Fruit fly (Drosophila melanogaster) whole organism, adult: ENCODE data around the gene Polr3E.

Source experiments
- CG11617 ChIP-seq: fragments of 200-800 bp; sonication (Bioruptor generic); optimal IDR thresholded peaks from 2 replicates; lab custom pipeline; 2017; ENCODE audit warnings: mild to moderate bottlenecking, missing biosample characterization, missing genetic modification reagents, missing genetic modification characterization
- CG12768 ChIP-seq: fragments of 200-800 bp; sonication (Bioruptor generic); optimal IDR thresholded peaks from 2 replicates; lab custom pipeline; 2017; ENCODE audit warnings: missing biosample characterization, missing genetic modification characterization, mild to moderate bottlenecking, moderate library complexity, missing genetic modification reagents
- CG14711 ChIP-seq: fragments of 200-800 bp; sonication (Bioruptor generic); optimal IDR thresholded peaks from 2 replicates; lab custom pipeline; 2018; ENCODE audit warnings: missing biosample characterization, mild to moderate bottlenecking, missing genetic modification characterization, moderate library complexity
- CG1620 ChIP-seq: fragments of 200-800 bp; sonication (Bioruptor generic); optimal IDR thresholded peaks from 2 replicates; lab custom pipeline; 2016; ENCODE audit warnings: missing biosample characterization, missing genetic modification characterization
- CG33017 ChIP-seq: fragments of 200-800 bp; sonication (Bioruptor generic); optimal IDR thresholded peaks from 2 replicates; lab custom pipeline; 2018; ENCODE audit warnings: missing biosample characterization, mild to moderate bottlenecking, missing genetic modification characterization, moderate library complexity
- CG5204 ChIP-seq: fragments of 200-800 bp; sonication (Bioruptor generic); optimal IDR thresholded peaks from 2 replicates; lab custom pipeline; 2016; ENCODE audit warnings: missing biosample characterization, missing genetic modification characterization
- CG7045 ChIP-seq: fragments of 200-800 bp; sonication (Bioruptor generic); optimal IDR thresholded peaks from 2 replicates; lab custom pipeline; 2017; ENCODE audit warnings: missing biosample characterization, mild to moderate bottlenecking, missing genetic modification characterization
- CG7101 ChIP-seq: fragments of 200-800 bp; sonication (Bioruptor generic); optimal IDR thresholded peaks from 2 replicates; lab custom pipeline; 2018; ENCODE audit warnings: missing biosample characterization, mild to moderate bottlenecking, missing genetic modification characterization, moderate library complexity
- Clk ChIP-seq: fragments of 200-800 bp; sonication (Bioruptor generic); optimal IDR thresholded peaks from 2 replicates; lab custom pipeline; 2017; ENCODE audit warnings: missing biosample characterization, missing genetic modification characterization
- Crg-1 ChIP-seq: fragments of 200-800 bp; sonication (Bioruptor generic); optimal IDR thresholded peaks from 2 replicates; lab custom pipeline; 2016; ENCODE audit warnings: missing biosample characterization, missing genetic modification characterization
- Hr96 ChIP-seq: fragments of 200-800 bp; sonication (Bioruptor generic); optimal IDR thresholded peaks from 2 replicates; lab custom pipeline; 2016; ENCODE audit warnings: missing biosample characterization, missing genetic modification characterization
- Mnt ChIP-seq: fragments of 200-800 bp; sonication (Bioruptor generic); optimal IDR thresholded peaks from 2 replicates; lab custom pipeline; 2016; ENCODE audit warnings: missing biosample characterization, mild to moderate bottlenecking, missing genetic modification characterization
- bab1 ChIP-seq: fragments of 200-800 bp; sonication (Bioruptor generic); optimal IDR thresholded peaks from 3 replicates; lab custom pipeline; 2019; ENCODE audit warnings: missing biosample characterization, mild to moderate bottlenecking, missing genetic modification characterization, moderate library complexity
- cic ChIP-seq: fragments of 200-800 bp; sonication (Bioruptor generic); optimal IDR thresholded peaks from 2 replicates; lab custom pipeline; 2017; ENCODE audit warnings: missing biosample characterization, mild to moderate bottlenecking, missing genetic modification characterization, moderate library complexity
- cnc ChIP-seq, 2 experiments: fragments of >200 bp; optimal IDR thresholded peaks; 2 replicates each; lab custom pipeline; 2017
- kay ChIP-seq: fragments of 200-800 bp; sonication (Bioruptor generic); peaks from one replicate; lab custom pipeline; 2016; ENCODE audit warnings: missing biosample characterization, missing genetic modification characterization, borderline replicate concordance
- ovo ChIP-seq: fragments of 200-800 bp; sonication (Bioruptor generic); optimal IDR thresholded peaks from 2 replicates; lab custom pipeline; 2016; ENCODE audit warnings: missing biosample characterization, missing genetic modification characterization
- pad ChIP-seq: fragments of 200-800 bp; sonication (Bioruptor generic); optimal IDR thresholded peaks from 3 replicates; lab custom pipeline; 2017; ENCODE audit warnings: missing biosample characterization, missing genetic modification characterization, mild to moderate bottlenecking, moderate library complexity, missing genetic modification reagents
- tj ChIP-seq: fragments of 200-800 bp; sonication (Bioruptor generic); optimal IDR thresholded peaks from 3 replicates; lab custom pipeline; 2017; ENCODE audit warnings: missing biosample characterization, mild to moderate bottlenecking, missing genetic modification characterization, moderate library complexity
- toe ChIP-seq: fragments of 200-800 bp; sonication (Bioruptor generic); optimal IDR thresholded peaks from 2 replicates; lab custom pipeline; 2016; ENCODE audit warnings: missing biosample characterization, missing genetic modification characterization

Gene Polr3E

dm6 chr3L:21054188-21054893 is 22.7 kb downstream of the Polr3E start:
- TF ChIP-seq CG11617 (GFP tag; lab: Kevin White, UChicago): no peak
- TF ChIP-seq Crg-1: no peak
- no peak for TF ChIP-seq ovo
- TF ChIP-seq tj (GFP tag; lab: Kevin White, UChicago): no peak

dm6 chr3L:21054894-21055270 is 23.3 kb downstream of the Polr3E start:
- no peak for TF ChIP-seq CG1620 (GFP tag; lab: Kevin White, UChicago)
- TF ChIP-seq CG5204 (GFP tag; lab: Kevin White, UChicago): no peak
- TF ChIP-seq Mnt: no peak
- no peak for TF ChIP-seq cnc (optimal IDR thresholded peaks at IDR 0.05; lab: Kevin White, UChicago)
- TF ChIP-seq CG11617 (GFP tag; lab: Kevin White, UChicago): no peak
- no peak for TF ChIP-seq pad (GFP tag; lab: Kevin White, UChicago)
- no peak for TF ChIP-seq Clk

dm6 chr3L:21055839-21056238 is 24.2 kb downstream of the Polr3E start:
- no peak for TF ChIP-seq kay (GFP tag; lab: Kevin White, UChicago)
- TF ChIP-seq CG7045 (GFP tag; lab: Kevin White, UChicago): no peak
- no peak for TF ChIP-seq Crg-1
- no peak for TF ChIP-seq CG1620 (GFP tag; lab: Kevin White, UChicago)
- no peak for TF ChIP-seq ovo
- peak; percentile 59 for TF ChIP-seq CG12768 (GFP tag; lab: Kevin White, UChicago)
- TF ChIP-seq Hr96: no peak
- TF ChIP-seq Clk: no peak

dm6 chr3L:21056290-21056689 is 24.7 kb downstream of the Polr3E start:
- TF ChIP-seq kay (GFP tag; lab: Kevin White, UChicago): peak; percentile 87
- no peak for TF ChIP-seq cnc (optimal IDR thresholded peaks at IDR 0.05; lab: Kevin White, UChicago)
- no peak for TF ChIP-seq bab1
- TF ChIP-seq ovo: no peak

dm6 chr3L:21056792-21057567 is 25.4 kb downstream of the Polr3E start:
- no peak for TF ChIP-seq CG12768 (GFP tag; lab: Kevin White, UChicago)
- peak; percentile 1 for TF ChIP-seq CG7045 (GFP tag; lab: Kevin White, UChicago)
- no peak for TF ChIP-seq ovo
- TF ChIP-seq bab1: peak; percentile 25
- peak; percentile 21 for TF ChIP-seq toe (GFP tag; lab: Kevin White, UChicago)
- peak; percentile 61 for TF ChIP-seq CG5204 (GFP tag; lab: Kevin White, UChicago)
- peak; percentile 58 for TF ChIP-seq kay (GFP tag; lab: Kevin White, UChicago)
- TF ChIP-seq CG7101 (tag; lab: Kevin White, UChicago): peak; percentile 24
- no peak for TF ChIP-seq CG33017
- peak; percentile 9 for TF ChIP-seq cic
- peak; percentile 31 for TF ChIP-seq CG11617 (GFP tag; lab: Kevin White, UChicago)
- no peak for TF ChIP-seq cnc (optimal IDR thresholded peaks at IDR 0.05; lab: Kevin White, UChicago)
- no peak for TF ChIP-seq pad (GFP tag; lab: Kevin White, UChicago)

dm6 chr3L:21057568-21057940 is 25.9 kb downstream of the Polr3E start:
- TF ChIP-seq tj (GFP tag; lab: Kevin White, UChicago) (peak; percentile 47), Hr96 (no peak), cic (no peak)

- TF ChIP-seq ovo (peak; percentile 24), cic (peak; percentile 52), tj (GFP tag; lab: Kevin White, UChicago) (peak; percentile 65), CG33017 (peak; percentile 4), Hr96 (peak; percentile 16), CG11617 (GFP tag; lab: Kevin White, UChicago) (no peak), CG1620 (GFP tag; lab: Kevin White, UChicago) (peak; percentile 27), Clk (no peak), Mnt (peak; percentile 49), CG12768 (GFP tag; lab: Kevin White, UChicago) (peak; percentile 44), CG7101 (tag; lab: Kevin White, UChicago) (peak; percentile 38), toe (GFP tag; lab: Kevin White, UChicago) (no peak), CG7045 (GFP tag; lab: Kevin White, UChicago) (no peak), pad (GFP tag; lab: Kevin White, UChicago) (peak; percentile 26), bab1 (peak; percentile 82), CG5204 (GFP tag; lab: Kevin White, UChicago) (no peak), CG14711 (tag; lab: Kevin White, UChicago) (no peak), kay (GFP tag; lab: Kevin White, UChicago) (peak; percentile 68), cnc (optimal IDR thresholded peaks at IDR 0.05; lab: Kevin White, UChicago) (no peak)
Observed at dm6 chr3L:21058651-21059050, 27.0 kb downstream of the Polr3E start.
